Fruit fly (Drosophila melanogaster) whole organism, embryonic: Measurements from ENCODE around the gene Vti1a.

Experiments
- Awh ChIP-seq: fragments of 200-800 bp; sonication (Bioruptor generic); IDR thresholded peaks from 2 replicates; pipeline ENCODE4, ENCODE4 v1.3.6; 2022; ENCODE audit warnings: missing biosample characterization, missing genetic modification characterization
- CG10209 ChIP-seq: fragments of 200-800 bp; sonication (Bioruptor generic); optimal IDR thresholded peaks from 3 replicates; lab custom pipeline; 2017; ENCODE audit warnings: missing biosample characterization, mild to moderate bottlenecking, missing genetic modification characterization, missing genetic modification reagents
- CG10267 ChIP-seq: fragments of 200-800 bp; sonication (Bioruptor generic); optimal IDR thresholded peaks from 2 replicates; lab custom pipeline; 2018; ENCODE audit warnings: missing biosample characterization, mild to moderate bottlenecking, missing genetic modification characterization, moderate library complexity
- CG10543 ChIP-seq: fragments of 200-800 bp; sonication (Bioruptor generic); optimal IDR thresholded peaks from 3 replicates; lab custom pipeline; 2017; ENCODE audit warnings: missing biosample characterization, mild to moderate bottlenecking, missing genetic modification characterization, moderate library complexity
- CG10565 ChIP-seq: fragments of 200-800 bp; sonication (Bioruptor generic); optimal IDR thresholded peaks from 3 replicates; lab custom pipeline; 2016; ENCODE audit warnings: missing biosample characterization, mild to moderate bottlenecking, missing genetic modification characterization
- CG12659 ChIP-seq: fragments of 200-800 bp; sonication (Bioruptor generic); optimal IDR thresholded peaks from 3 replicates; lab custom pipeline; 2017; ENCODE audit warnings: mild to moderate bottlenecking, missing biosample characterization, missing genetic modification reagents, missing genetic modification characterization
- CG17328 ChIP-seq: fragments of 200-800 bp; sonication (Bioruptor generic); IDR thresholded peaks from 2 replicates; pipeline ENCODE4 v1.3.6; 2022; ENCODE audit warnings: missing biosample characterization, missing genetic modification characterization
- CG32532 ChIP-seq: fragments of 200-800 bp; sonication (Bioruptor generic); IDR thresholded peaks from 2 replicates; pipeline ENCODE4 v1.3.6; 2022; ENCODE audit warnings: missing biosample characterization, missing genetic modification characterization
- CG3281 ChIP-seq: fragments of 200-800 bp; sonication (Bioruptor generic); optimal IDR thresholded peaks from 3 replicates; lab custom pipeline; 2017; ENCODE audit warnings: missing biosample characterization, mild to moderate bottlenecking, missing genetic modification characterization
- CG3407 ChIP-seq: fragments of 200-800 bp; sonication (Bioruptor generic); optimal IDR thresholded peaks from 2 replicates; lab custom pipeline; 2018; ENCODE audit warnings: missing biosample characterization, mild to moderate bottlenecking, missing genetic modification characterization
- CG4424 ChIP-seq: fragments of 200-800 bp; sonication (Bioruptor generic); optimal IDR thresholded peaks from 3 replicates; lab custom pipeline; 2016; ENCODE audit warnings: missing biosample characterization, missing genetic modification characterization
- CG7839 ChIP-seq: fragments of 200-800 bp; sonication (Bioruptor generic); optimal IDR thresholded peaks from 3 replicates; lab custom pipeline; 2018; ENCODE audit warnings: missing biosample characterization, mild to moderate bottlenecking, missing genetic modification characterization, moderate library complexity
- CHES-1-like ChIP-seq: fragments of 200-800 bp; sonication (Bioruptor generic); optimal IDR thresholded peaks from 2 replicates; lab custom pipeline; 2016; ENCODE audit warnings: missing biosample characterization, missing genetic modification characterization
- CoRest ChIP-seq: fragments of 200-800 bp; sonication (Bioruptor generic); optimal IDR thresholded peaks from 3 replicates; lab custom pipeline; 2018; ENCODE audit warnings: missing biosample characterization, mild to moderate bottlenecking, missing genetic modification characterization, moderate library complexity
- Deaf1 ChIP-seq: fragments of 200-800 bp; optimal IDR thresholded peaks from 3 replicates; lab custom pipeline; 2019; ENCODE audit warnings: missing biosample characterization, mild to moderate bottlenecking, missing genetic modification characterization, moderate library complexity
- Dek ChIP-seq: fragments of 200-800 bp; sonication (Bioruptor generic); optimal IDR thresholded peaks from 3 replicates; lab custom pipeline; 2019; ENCODE audit warnings: missing biosample characterization, mild to moderate bottlenecking, missing genetic modification characterization, moderate library complexity
- Drgx ChIP-seq: fragments of 200-800 bp; sonication (Bioruptor generic); IDR thresholded peaks from 2 replicates; pipeline ENCODE4 v1.3.6; 2022; ENCODE audit warnings: missing biosample characterization, missing genetic modification characterization
- E2f1 ChIP-seq: fragments of 200-800 bp; sonication (Bioruptor generic); IDR thresholded peaks from 2 replicates; pipeline ENCODE4 v1.3.6; 2022; ENCODE audit warnings: missing biosample characterization, missing genetic modification characterization
- Eip74EF ChIP-seq, 2 experiments: fragments of 200-800 bp in 1 of 2; fragments of >200 bp in 1 of 2; sonication (Bioruptor generic) in 1 of 2; optimal IDR thresholded peaks; 2 replicates each; lab custom pipeline; 2017 to 2019; ENCODE audit warnings: missing biosample characterization in 2 of 2, missing genetic modification characterization in 2 of 2, mild to moderate bottlenecking in 1 of 2, moderate library complexity in 1 of 2
- H15 ChIP-seq: fragments of 200-800 bp; sonication (Bioruptor generic); IDR thresholded peaks from 3 replicates; pipeline ENCODE4 v1.3.6; 2022; ENCODE audit warnings: missing biosample characterization, missing genetic modification characterization
- HHEX ChIP-seq: fragments of 200-800 bp; sonication (Bioruptor generic); optimal IDR thresholded peaks from 3 replicates; lab custom pipeline; 2017; ENCODE audit warnings: missing biosample characterization, mild to moderate bottlenecking, missing genetic modification characterization, missing genetic modification reagents
- HLH3B ChIP-seq: fragments of 200-800 bp; sonication (Bioruptor generic); IDR thresholded peaks from 2 replicates; pipeline ENCODE4 v1.3.6; 2022; ENCODE audit warnings: missing biosample characterization, missing genetic modification characterization
- Kr ChIP-seq: fragments of 200-800 bp; sonication (Bioruptor generic); optimal IDR thresholded peaks from 2 replicates; lab custom pipeline; 2017; ENCODE audit warnings: missing biosample characterization, mild to moderate bottlenecking, missing genetic modification characterization
- Med ChIP-seq: fragments of 200-800 bp; sonication (Bioruptor generic); peaks from one replicate; lab custom pipeline; 2016; ENCODE audit warnings: missing biosample characterization, missing genetic modification characterization, mild to moderate bottlenecking, inconsistent platforms, moderate library complexity
- Mrtf ChIP-seq: fragments of 200-800 bp; sonication (Bioruptor generic); IDR thresholded peaks from 3 replicates; pipeline ENCODE4 v1.3.6; 2022; ENCODE audit warnings: missing biosample characterization, missing genetic modification characterization
- Oli ChIP-seq: fragments of 200-800 bp; sonication (Bioruptor generic); optimal IDR thresholded peaks from 2 replicates; lab custom pipeline; 2018; ENCODE audit warnings: missing biosample characterization, mild to moderate bottlenecking, missing genetic modification characterization, moderate library complexity
- PHDP ChIP-seq: fragments of 200-800 bp; sonication (Bioruptor generic); optimal IDR thresholded peaks from 3 replicates; lab custom pipeline; 2018; ENCODE audit warnings: missing biosample characterization, mild to moderate bottlenecking, missing genetic modification characterization, moderate library complexity
- Six4 ChIP-seq: fragments of 200-800 bp; sonication (Bioruptor generic); optimal IDR thresholded peaks from 2 replicates; lab custom pipeline; 2016; ENCODE audit warnings: missing biosample characterization, missing genetic modification characterization
- Sox100B ChIP-seq: fragments of 200-800 bp; sonication (Bioruptor generic); optimal IDR thresholded peaks from 3 replicates; lab custom pipeline; 2018; ENCODE audit warnings: missing biosample characterization, mild to moderate bottlenecking, missing genetic modification characterization
- abd-A ChIP-seq: fragments of 200-800 bp; sonication (Bioruptor generic); optimal IDR thresholded peaks from 3 replicates; lab custom pipeline; 2019; ENCODE audit warnings: missing biosample characterization, mild to moderate bottlenecking, missing genetic modification characterization, moderate library complexity
- ara ChIP-seq: fragments of 200-800 bp; sonication (Bioruptor generic); IDR thresholded peaks from 2 replicates; pipeline ENCODE4 v1.3.6; 2022; ENCODE audit warnings: missing biosample characterization, missing genetic modification characterization
- bcd ChIP-seq: fragments of 200-800 bp; sonication (Bioruptor generic); optimal IDR thresholded peaks from 2 replicates; lab custom pipeline; 2017; ENCODE audit warnings: missing biosample characterization, mild to moderate bottlenecking, missing genetic modification characterization
- bowl ChIP-seq: fragments of 200-800 bp; sonication (Bioruptor generic); IDR thresholded peaks from 2 replicates; pipeline ENCODE4 v1.3.6; 2022; ENCODE audit warnings: missing biosample characterization, missing genetic modification characterization
- chm ChIP-seq: fragments of 200-800 bp; sonication (Bioruptor generic); IDR thresholded peaks from 2 replicates; pipeline ENCODE4 v1.3.6; 2022; ENCODE audit warnings: missing biosample characterization, missing genetic modification characterization
- da ChIP-seq: fragments of 200-800 bp; sonication (Bioruptor generic); optimal IDR thresholded peaks from 2 replicates; lab custom pipeline; 2016; ENCODE audit warnings: missing biosample characterization, missing genetic modification characterization
- en ChIP-seq: fragments of 200-800 bp; sonication (Bioruptor generic); optimal IDR thresholded peaks from 2 replicates; lab custom pipeline; 2016; ENCODE audit warnings: missing biosample characterization, missing genetic modification characterization
- gem ChIP-seq: fragments of 200-800 bp; sonication (Bioruptor generic); optimal IDR thresholded peaks from 2 replicates; lab custom pipeline; 2019; ENCODE audit warnings: missing biosample characterization, mild to moderate bottlenecking, missing genetic modification characterization, moderate library complexity
- mld ChIP-seq: fragments of 200-800 bp; sonication (Bioruptor generic); IDR thresholded peaks from 3 replicates; pipeline ENCODE4 v1.3.6; 2022; ENCODE audit warnings: missing biosample characterization, missing genetic modification characterization; ENCODE audit not compliant: partially characterized antibody
- nmo ChIP-seq: fragments of 200-800 bp; sonication (Bioruptor generic); optimal IDR thresholded peaks from 2 replicates; lab custom pipeline; 2018; ENCODE audit warnings: missing biosample characterization, mild to moderate bottlenecking, missing genetic modification characterization, moderate library complexity
- oc ChIP-seq: fragments of 200-800 bp; sonication (Bioruptor generic); optimal IDR thresholded peaks from 2 replicates; lab custom pipeline; 2018; ENCODE audit warnings: missing biosample characterization, mild to moderate bottlenecking, missing genetic modification characterization, moderate library complexity
- peb ChIP-seq: fragments of 200-800 bp; sonication (Bioruptor generic); IDR thresholded peaks from 2 replicates; pipeline ENCODE4 v1.3.6; 2022; ENCODE audit warnings: missing biosample characterization, missing genetic modification characterization
- phol ChIP-seq: fragments of 200-800 bp; sonication (Bioruptor generic); optimal IDR thresholded peaks from 3 replicates; lab custom pipeline; 2018; ENCODE audit warnings: missing biosample characterization, mild to moderate bottlenecking, missing genetic modification characterization, moderate library complexity
- prd ChIP-seq, 3 experiments: fragments of >200 bp in 2 of 3; fragments of 200-800 bp in 1 of 3; sonication (Bioruptor generic) in 1 of 3; optimal IDR thresholded peaks in 2 of 3; IDR thresholded peaks in 1 of 3; 2 replicates in 2 of 3; 3 replicates in 1 of 3; pipeline versions ENCODE4 v1.3.6 to Lab custom; 2017 to 2022; ENCODE audit warnings: missing biosample characterization in 1 of 3, missing genetic modification characterization in 1 of 3
- pum ChIP-seq: fragments of 200-800 bp; sonication (Bioruptor generic); optimal IDR thresholded peaks from 2 replicates; lab custom pipeline; 2016; ENCODE audit warnings: missing biosample characterization, missing genetic modification characterization
- sens ChIP-seq: fragments of 200-800 bp; sonication (Bioruptor generic); peaks from one replicate; lab custom pipeline; 2016; ENCODE audit warnings: missing biosample characterization, missing genetic modification characterization
- so ChIP-seq: fragments of 200-800 bp; sonication (Bioruptor generic); IDR thresholded peaks from 3 replicates; pipeline ENCODE4 v1.3.6; 2022; ENCODE audit warnings: missing biosample characterization, missing genetic modification characterization
- tup ChIP-seq: fragments of 200-800 bp; sonication (Bioruptor generic); optimal IDR thresholded peaks from 2 replicates; lab custom pipeline; 2016; ENCODE audit warnings: missing biosample characterization, mild to moderate bottlenecking, missing genetic modification characterization, moderate library complexity
- wor ChIP-seq: fragments of 200-800 bp; sonication (Bioruptor generic); IDR thresholded peaks from 2 replicates; pipeline ENCODE4 v1.3.6; 2022; ENCODE audit warnings: missing biosample characterization, missing genetic modification characterization

The Vti1a gene

dm6 chr3L:733845-734697, 41.4 kb upstream of the Vti1a start (continued):
- no peak for TF ChIP-seq da (GFP tag; lab: Kevin White, UChicago)
- no peak for TF ChIP-seq Kr (GFP tag; lab: Kevin White, UChicago)
- peak; percentile 83 for TF ChIP-seq sens (GFP tag; lab: Kevin White, UChicago)
- peak; percentile 36 for TF ChIP-seq nmo (GFP tag; lab: Kevin White, UChicago)
- peak; percentile 23 for TF ChIP-seq bcd (GFP tag; lab: Kevin White, UChicago)
- no peak for TF ChIP-seq abd-A (tag; lab: Kevin White, UChicago)
- peak; percentile 50 for TF ChIP-seq CG4424 (GFP tag; lab: Kevin White, UChicago)
- no peak for TF ChIP-seq CG17328 (GFP tag; lab: Robert Waterston, UW)
- peak; percentile 12 for TF ChIP-seq CG10543 (GFP tag; lab: Kevin White, UChicago)
- no peak for TF ChIP-seq pum (GFP tag; lab: Kevin White, UChicago)
- peak; percentile 48 for TF ChIP-seq Oli (tag; lab: Kevin White, UChicago)
- no peak for TF ChIP-seq Dek (tag; lab: Kevin White, UChicago)
- TF ChIP-seq peb (GFP tag; lab: Robert Waterston, UW) = no peak
- peak; percentile 58 for TF ChIP-seq CG7839 (tag; lab: Kevin White, UChicago)
- TF ChIP-seq CHES-1-like = no peak
- peak; percentile 45 for TF ChIP-seq CoRest
- TF ChIP-seq oc (tag; lab: Kevin White, UChicago) = peak; percentile 43
- no peak for TF ChIP-seq Eip74EF (GFP tag; optimal IDR thresholded peaks at IDR 0.05; lab: Kevin White, UChicago)
- no peak for TF ChIP-seq wor
- peak; percentile 32 for TF ChIP-seq CG10209 (GFP tag; lab: Kevin White, UChicago)
- peak; percentile 35 for TF ChIP-seq CG12659
- no peak for TF ChIP-seq mld (GFP tag; lab: Robert Waterston, UW)
- TF ChIP-seq tup (GFP tag; lab: Kevin White, UChicago) = no peak
- no peak for TF ChIP-seq HLH3B (GFP tag; lab: Robert Waterston, UW)
- TF ChIP-seq Med (GFP tag; lab: Kevin White, UChicago) = peak; percentile 71
- TF ChIP-seq gem = peak; percentile 65
- no peak for TF ChIP-seq Deaf1
- TF ChIP-seq Awh (GFP tag; lab: Robert Waterston, UW) = peak; percentile 66; the same call in 1 of the 2 replicates
- TF ChIP-seq CG3407 (GFP tag; lab: Kevin White, UChicago) = no peak
- peak; percentile 3 for TF ChIP-seq PHDP (tag; lab: Kevin White, UChicago)
- 0 out of 2 replicates have a peak, but pooled peaks have one; percentile 22 for TF ChIP-seq chm (GFP tag; lab: Robert Waterston, UW)
- 0 out of 2 replicates have a peak, but pooled peaks have one; percentile 27 for TF ChIP-seq CG32532
- no peak for TF ChIP-seq Mrtf (GFP tag; lab: Robert Waterston, UW)
- peak; percentile 34; the same call in 1 of the 2 replicates for TF ChIP-seq Drgx
- no peak for TF ChIP-seq CG10565 (GFP tag; lab: Kevin White, UChicago)
- 0 out of 3 replicates have a peak, but pooled peaks have one; percentile 29 for TF ChIP-seq so (GFP tag; lab: Robert Waterston, UW)
- no peak for TF ChIP-seq en (GFP tag; lab: Kevin White, UChicago)
- TF ChIP-seq CG10267 (tag; lab: Kevin White, UChicago) = peak; percentile 20
- TF ChIP-seq Sox100B (GFP tag; lab: Kevin White, UChicago) = peak; percentile 53
- peak; percentile 21 for TF ChIP-seq CG3281
- peak; percentile 36 for TF ChIP-seq HHEX (GFP tag; lab: Kevin White, UChicago)
- TF ChIP-seq bowl (GFP tag; lab: Robert Waterston, UW) = no peak
- peak; percentile 24 for TF ChIP-seq phol
- TF ChIP-seq H15 (GFP tag; lab: Robert Waterston, UW) = no peak
- no peak for TF ChIP-seq prd (optimal IDR thresholded peaks at IDR 0.05; lab: Kevin White, UChicago)
- peak; percentile 44; the same call in 1 of the 3 replicates for TF ChIP-seq prd (GFP tag; IDR thresholded peaks at IDR 0.05; lab: Robert Waterston, UW)
- no peak for TF ChIP-seq ara (GFP tag; lab: Robert Waterston, UW)
- TF ChIP-seq E2f1 (GFP tag; lab: Robert Waterston, UW) = peak; percentile 15; the same call in 1 of the 2 replicates
- TF ChIP-seq Six4 = no peak
